Worm (Caenorhabditis elegans): ENCODE data around the gene srh-184.

Gene srh-184

DNA sequence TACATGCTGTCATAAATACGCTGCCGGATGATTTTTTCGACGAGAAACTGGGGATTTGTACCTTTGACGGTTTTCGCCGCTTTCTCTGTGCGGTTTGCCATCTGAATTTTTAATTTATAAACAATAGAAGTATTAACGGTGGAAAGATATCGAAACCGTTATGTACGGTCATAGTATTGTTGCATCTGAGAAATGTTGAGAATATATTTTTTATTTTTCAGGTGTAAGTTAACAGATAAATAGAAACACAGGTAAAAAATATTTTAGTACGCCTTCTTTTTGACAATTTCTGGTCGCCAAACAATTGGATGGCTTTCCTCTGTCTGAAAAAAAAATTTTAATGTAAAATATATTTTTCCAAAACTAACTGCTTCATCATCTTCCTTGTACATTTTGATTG, 7.9 kb upstream of the srh-184 start, which contains the start of gene prp-38:
prp-38 (minus strand) TSS at position 101 of the 400 bp plus-strand sequence.
- TF ChIP-seq elt-3 (tag; optimal IDR thresholded peaks at IDR 0.05) (no peak), nhr-76 (tag; optimal IDR thresholded peaks at IDR 0.05) (no peak), sptf-1 (tag; optimal IDR thresholded peaks at IDR 0.05) (no peak), M03D4.4 (tag; optimal IDR thresholded peaks at IDR 0.05) (no peak), hlh-1 (tag; optimal IDR thresholded peaks at IDR 0.05) (no peak), cnd-1 (tag; optimal IDR thresholded peaks at IDR 0.05) (no peak), unc-120 (tag; optimal IDR thresholded peaks at IDR 0.05; ENCODE audit: poor library complexity, severe bottlenecking) (no peak), zip-8 (tag; optimal IDR thresholded peaks at IDR 0.05) (no peak), blmp-1 (tag; optimal IDR thresholded peaks at IDR 0.05) (no peak), flh-1 (GFP tag; optimal IDR thresholded peaks at IDR 0.05) (no peak), mab-5 (tag; optimal IDR thresholded peaks at IDR 0.05) (no peak), tbx-8 (GFP tag; optimal IDR thresholded peaks at IDR 0.05) (no peak), nhr-28 (tag; optimal IDR thresholded peaks at IDR 0.05) (no peak), ceh-39 (tag; optimal IDR thresholded peaks at IDR 0.05) (no peak), unc-39 (tag; optimal IDR thresholded peaks at IDR 0.05) (no peak), nhr-12 (tag; optimal IDR thresholded peaks at IDR 0.05) (no peak), sem-2 (GFP tag; optimal IDR thresholded peaks at IDR 0.05) (no peak), ces-1 (GFP tag; optimal IDR thresholded peaks at IDR 0.05) (no peak), ham-2 (GFP tag; optimal IDR thresholded peaks at IDR 0.05) (no peak), mep-1 (tag; optimal IDR thresholded peaks at IDR 0.05) (no peak)

ce11 chrV:10804374-10804773, 6.4 kb upstream of the srh-184 start, which contains the start of gene secs-1:
TSS of gene secs-1 (minus strand) at chrV:10804474.
- no peak for TF ChIP-seq nhr-76 (tag; optimal IDR thresholded peaks at IDR 0.05)
- no peak for TF ChIP-seq ztf-11 (tag; optimal IDR thresholded peaks at IDR 0.05)
- no peak for TF ChIP-seq blmp-1 (tag; optimal IDR thresholded peaks at IDR 0.05)
- no peak for TF ChIP-seq tbx-8 (GFP tag; optimal IDR thresholded peaks at IDR 0.05)
- TF ChIP-seq sptf-1 (tag; optimal IDR thresholded peaks at IDR 0.05): no peak
- TF ChIP-seq sem-2 (GFP tag; optimal IDR thresholded peaks at IDR 0.05): no peak
- TF ChIP-seq mep-1 (tag; optimal IDR thresholded peaks at IDR 0.05): no peak
- TF ChIP-seq snpc-4 (tag; optimal IDR thresholded peaks at IDR 0.05): no peak
- TF ChIP-seq M03D4.4 (tag; optimal IDR thresholded peaks at IDR 0.05): no peak
- TF ChIP-seq mab-5 (tag; optimal IDR thresholded peaks at IDR 0.05): no peak
- no peak for TF ChIP-seq lin-32 (GFP tag; optimal IDR thresholded peaks at IDR 0.05)

DNA sequence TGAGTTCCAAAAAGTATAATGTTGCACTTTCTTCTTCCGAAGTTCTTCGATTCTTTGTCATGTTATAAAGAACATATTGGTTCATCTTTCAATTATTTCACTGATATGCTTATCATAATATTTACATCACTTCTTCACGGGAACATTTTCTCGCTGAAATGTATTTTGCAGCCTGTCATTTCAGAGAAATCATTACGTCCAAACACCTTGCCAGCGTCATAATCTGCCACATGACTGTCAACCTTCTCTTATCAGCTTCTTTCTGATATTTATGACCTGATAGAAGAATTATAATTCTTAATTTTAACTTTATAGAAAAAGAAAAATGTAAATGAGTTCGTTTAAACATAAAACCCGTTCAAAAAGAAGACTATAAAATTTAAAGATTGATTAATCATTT, 4.1 kb upstream of the srh-184 start:
- TF ChIP-seq ztf-11 (tag; optimal IDR thresholded peaks at IDR 0.05) (no peak), nhr-76 (tag; optimal IDR thresholded peaks at IDR 0.05) (no peak)

DNA sequence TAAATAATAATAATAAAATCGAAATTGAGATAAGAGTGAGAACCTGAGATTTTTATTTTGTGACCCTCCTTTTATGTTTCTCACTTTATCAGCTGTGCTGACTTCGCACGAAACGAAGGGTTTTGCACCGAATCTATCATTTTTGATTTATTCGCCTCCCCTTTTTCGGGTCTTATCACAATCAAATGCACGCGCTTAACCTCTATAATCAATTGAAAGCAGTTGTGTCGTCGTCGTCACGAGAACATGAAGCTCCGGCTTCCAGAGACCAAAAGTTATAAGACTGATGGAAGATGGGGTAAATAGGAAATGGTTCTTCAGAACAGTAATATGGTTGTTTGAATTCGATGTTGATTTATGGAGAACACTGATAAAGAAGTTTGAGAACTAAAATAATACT, 3.2 kb upstream of the srh-184 start, which contains the start of gene D1054.18:
D1054.18 (minus strand) TSS at position 45 of the 400 bp plus-strand sequence.
- TF ChIP-seq zip-8 (tag; optimal IDR thresholded peaks at IDR 0.05) (no peak), unc-39 (tag; optimal IDR thresholded peaks at IDR 0.05) (no peak), hlh-1 (tag; optimal IDR thresholded peaks at IDR 0.05) (no peak), nhr-12 (tag; optimal IDR thresholded peaks at IDR 0.05) (no peak), lin-13 (tag; optimal IDR thresholded peaks at IDR 0.05) (no peak), ceh-39 (tag; optimal IDR thresholded peaks at IDR 0.05) (no peak), cnd-1 (tag; optimal IDR thresholded peaks at IDR 0.05) (no peak), elt-3 (tag; optimal IDR thresholded peaks at IDR 0.05) (no peak), mls-2 (tag; optimal IDR thresholded peaks at IDR 0.05) (no peak), lsy-2 (tag; optimal IDR thresholded peaks at IDR 0.05) (no peak), lin-32 (GFP tag; optimal IDR thresholded peaks at IDR 0.05) (no peak), M03D4.4 (tag; optimal IDR thresholded peaks at IDR 0.05) (no peak), nhr-28 (tag; optimal IDR thresholded peaks at IDR 0.05) (no peak), flh-1 (GFP tag; optimal IDR thresholded peaks at IDR 0.05) (no peak), drap-1 (GFP tag; optimal IDR thresholded peaks at IDR 0.05) (no peak), nhr-2 (tag; optimal IDR thresholded peaks at IDR 0.05) (no peak)

DNA sequence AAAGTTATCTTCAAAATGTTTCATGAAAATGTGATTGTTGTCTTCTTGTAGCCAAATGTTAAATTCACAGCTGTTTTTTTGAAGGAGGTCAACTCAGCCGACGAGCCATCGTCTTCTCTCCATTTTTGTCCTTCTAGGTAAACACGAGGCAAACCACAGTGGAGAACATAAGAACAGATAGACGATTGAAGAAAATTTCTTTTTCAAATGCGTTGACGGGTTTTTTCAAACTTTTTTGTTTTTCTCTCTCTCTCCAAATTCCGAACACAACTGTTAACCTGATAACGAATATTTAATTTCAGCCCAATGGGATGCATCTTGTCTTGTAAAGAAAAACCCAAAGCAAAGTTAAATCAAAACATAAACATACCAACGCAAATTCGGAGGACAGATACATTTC, 2.5 kb downstream of the srh-184 start, which contains the start of gene D1054.19:
D1054.19 (plus strand) TSS at position 301 of the 400 bp plus-strand sequence.
- TF ChIP-seq cnd-1 (tag; optimal IDR thresholded peaks at IDR 0.05) (no peak), sptf-1 (tag; optimal IDR thresholded peaks at IDR 0.05) (no peak), ceh-83 (GFP tag; optimal IDR thresholded peaks at IDR 0.05) (no peak), ztf-11 (tag; optimal IDR thresholded peaks at IDR 0.05) (no peak), drap-1 (GFP tag; optimal IDR thresholded peaks at IDR 0.05) (no peak), blmp-1 (tag; optimal IDR thresholded peaks at IDR 0.05) (no peak), unc-120 (tag; optimal IDR thresholded peaks at IDR 0.05; ENCODE audit: poor library complexity, severe bottlenecking) (no peak), hlh-1 (tag; optimal IDR thresholded peaks at IDR 0.05) (no peak), nhr-76 (tag; optimal IDR thresholded peaks at IDR 0.05) (no peak), ham-2 (GFP tag; optimal IDR thresholded peaks at IDR 0.05) (no peak)

All from whole organism, mixed stage, embryonic.